Worm (Caenorhabditis elegans) whole organism, L4 larva: ENCODE data around the gene srsx-14.

Experiments used
- F37D6.2 ChIP-seq: sonication (generic microtip); optimal IDR thresholded peaks from 2 replicates; lab custom pipeline; 2016; ENCODE audit warnings: mild to moderate bottlenecking, missing genetic modification characterization, missing compliant biosample characterization
- F49E8.2 ChIP-seq: sonication (generic microtip); optimal IDR thresholded peaks from 2 replicates; lab custom pipeline; 2016; ENCODE audit warnings: missing compliant biosample characterization, mild to moderate bottlenecking, missing genetic modification characterization, borderline replicate concordance
- T20F7.1 ChIP-seq: fragments of 200-800 bp; sonication (Bioruptor generic); optimal IDR thresholded peaks from 2 replicates; lab custom pipeline; 2018; ENCODE audit warnings: mild to moderate bottlenecking, missing genetic modification characterization, missing compliant biosample characterization
- T26A8.4 ChIP-seq: fragments of 200-800 bp; sonication (Bioruptor generic); IDR thresholded peaks from 2 replicates; pipeline ENCODE4 v1.3.6; 2022; ENCODE audit warnings: missing genetic modification characterization, missing compliant biosample characterization
- Y105C5A.15 ChIP-seq: fragments of 200-800 bp; sonication (Bioruptor generic); IDR thresholded peaks from 2 replicates; pipeline ENCODE4 v1.3.6; 2022; ENCODE audit warnings: missing genetic modification characterization, missing compliant biosample characterization
- Y5F2A.4 ChIP-seq: fragments of 200-800 bp; sonication (Bioruptor generic); optimal IDR thresholded peaks from 2 replicates; lab custom pipeline; 2018; ENCODE audit warnings: mild to moderate bottlenecking, missing genetic modification characterization, missing compliant biosample characterization
- Y75B8A.6 ChIP-seq: fragments of 200-800 bp; sonication (Bioruptor generic); IDR thresholded peaks from 2 replicates; pipeline ENCODE4 v1.3.6; 2022; ENCODE audit warnings: missing genetic modification reagents, missing genetic modification characterization, missing compliant biosample characterization
- ZK546.5 ChIP-seq, 2 experiments: sonication (generic microtip); optimal IDR thresholded peaks; 2 replicates each; lab custom pipeline; 2017; ENCODE audit warnings: missing biosample characterization in 2 of 2, missing genetic modification characterization in 2 of 2
- aly-2 ChIP-seq: sonication (generic microtip); optimal IDR thresholded peaks from 2 replicates; lab custom pipeline; 2018; ENCODE audit warnings: missing biosample characterization, missing genetic modification characterization
- ceh-20 ChIP-seq: fragments of 200-800 bp; sonication (Bioruptor generic); IDR thresholded peaks from 2 replicates; pipeline ENCODE4 v1.3.6; 2022; ENCODE audit warnings: missing genetic modification reagents, missing genetic modification characterization, missing compliant biosample characterization
- ceh-32 ChIP-seq: sonication (generic microtip); optimal IDR thresholded peaks from 2 replicates; lab custom pipeline; 2016; ENCODE audit warnings: mild to moderate bottlenecking, missing genetic modification characterization, missing compliant biosample characterization; ENCODE audit not compliant: poor library complexity
- ces-1 ChIP-seq: fragments of 150-350 bp; sonication (generic microtip); optimal IDR thresholded peaks from 4 replicates; lab custom pipeline; 2014; ENCODE audit warnings: missing biosample characterization, missing genetic modification reagents, missing genetic modification characterization
- ctbp-1 ChIP-seq: fragments of 200-800 bp; sonication (Bioruptor generic); IDR thresholded peaks from 2 replicates; pipeline ENCODE4 v1.3.6; 2022; ENCODE audit warnings: missing genetic modification reagents, missing genetic modification characterization, missing compliant biosample characterization
- daf-16 ChIP-seq, 3 experiments: sonication (generic microtip); optimal IDR thresholded peaks; 2 replicates each; lab custom pipeline; 2016 to 2017; ENCODE audit warnings: missing genetic modification characterization in 3 of 3, missing genetic modification reagents in 3 of 3, mild to moderate bottlenecking in 2 of 3, missing compliant biosample characterization in 2 of 3, missing biosample characterization in 1 of 3, moderate library complexity in 1 of 3
- daf-19 ChIP-seq: fragments of 200-800 bp; sonication (Bioruptor generic); conservative IDR thresholded peaks from 2 replicates; pipeline ENCODE4 v1.3.6; 2022; ENCODE audit warnings: missing genetic modification characterization, missing compliant biosample characterization
- dmd-6 ChIP-seq: fragments of 200-800 bp; sonication (Bioruptor generic); IDR thresholded peaks from 2 replicates; pipeline ENCODE4 v1.3.6; 2022; ENCODE audit warnings: missing genetic modification reagents, missing genetic modification characterization, missing compliant biosample characterization
- dmd-8 ChIP-seq: fragments of 200-800 bp; sonication (Bioruptor generic); IDR thresholded peaks from 2 replicates; pipeline ENCODE4 v1.3.6; 2022; ENCODE audit warnings: missing genetic modification characterization, missing compliant biosample characterization
- dmd-9 ChIP-seq: fragments of 200-800 bp; sonication (Bioruptor generic); IDR thresholded peaks from 2 replicates; pipeline ENCODE4 v1.3.6; 2022; ENCODE audit warnings: missing genetic modification reagents, missing genetic modification characterization, missing compliant biosample characterization
- egl-43 ChIP-seq: fragments of 200-800 bp; sonication (Bioruptor generic); IDR thresholded peaks from 2 replicates; pipeline ENCODE4 v1.3.6; 2022; ENCODE audit warnings: missing genetic modification reagents, missing genetic modification characterization, missing compliant biosample characterization
- hmg-1.1 ChIP-seq: fragments of 200-800 bp; sonication (Bioruptor generic); IDR thresholded peaks from 2 replicates; pipeline ENCODE4 v1.3.6; 2022; ENCODE audit warnings: missing genetic modification reagents, missing genetic modification characterization, missing compliant biosample characterization
- lin-13 ChIP-seq: fragments of 150-350 bp; optimal IDR thresholded peaks from 2 replicates; lab custom pipeline; 2014; ENCODE audit warnings: missing biosample characterization, missing genetic modification reagents, missing genetic modification characterization
- lin-15B ChIP-seq: fragments of 150-350 bp; sonication (generic microtip); optimal IDR thresholded peaks from 3 replicates; lab custom pipeline; 2014; ENCODE audit warnings: missing biosample characterization, missing genetic modification characterization
- lin-29 ChIP-seq: fragments of 200-800 bp; sonication (Bioruptor generic); IDR thresholded peaks from 2 replicates; pipeline ENCODE4 v1.3.6; 2022; ENCODE audit warnings: missing genetic modification reagents, missing genetic modification characterization, missing compliant biosample characterization
- lsy-2 ChIP-seq, 2 experiments: fragments of 150-350 bp in 1 of 2; sonication (generic microtip) in 1 of 2; optimal IDR thresholded peaks; 2 replicates each; lab custom pipeline; 2014 to 2017; ENCODE audit warnings: missing biosample characterization in 2 of 2, missing genetic modification characterization in 2 of 2
- mxl-2 ChIP-seq: fragments of 200-800 bp; sonication (Bioruptor generic); conservative IDR thresholded peaks from 2 replicates; pipeline ENCODE4 v1.3.6; 2022; ENCODE audit warnings: missing genetic modification reagents, missing genetic modification characterization, missing compliant biosample characterization
- nhr-10 ChIP-seq: fragments of 150-350 bp; optimal IDR thresholded peaks from 2 replicates; lab custom pipeline; 2014; ENCODE audit warnings: missing biosample characterization, missing genetic modification characterization
- nhr-102 ChIP-seq: sonication (generic microtip); optimal IDR thresholded peaks from 2 replicates; lab custom pipeline; 2016; ENCODE audit warnings: mild to moderate bottlenecking, missing genetic modification characterization, moderate library complexity, missing compliant biosample characterization
- nhr-237 ChIP-seq: sonication (generic microtip); optimal IDR thresholded peaks from 2 replicates; lab custom pipeline; 2017; ENCODE audit warnings: missing biosample characterization, missing genetic modification characterization
- nhr-28 ChIP-seq: fragments of 150-350 bp; optimal IDR thresholded peaks from 2 replicates; lab custom pipeline; 2014; ENCODE audit warnings: missing biosample characterization, missing genetic modification characterization
- nhr-42 ChIP-seq: fragments of 200-800 bp; sonication (Bioruptor generic); IDR thresholded peaks from 2 replicates; pipeline ENCODE4 v1.3.6; 2022; ENCODE audit warnings: missing genetic modification characterization, missing compliant biosample characterization
- nhr-77 ChIP-seq: fragments of 150-350 bp; optimal IDR thresholded peaks from 2 replicates; lab custom pipeline; 2014; ENCODE audit warnings: missing biosample characterization, missing genetic modification characterization
- pqm-1 ChIP-seq: sonication (generic microtip); optimal IDR thresholded peaks from 2 replicates; lab custom pipeline; 2017; ENCODE audit warnings: missing biosample characterization, missing genetic modification characterization
- rbr-2 ChIP-seq: sonication (generic microtip); optimal IDR thresholded peaks from 2 replicates; lab custom pipeline; 2016; ENCODE audit warnings: missing genotype, missing genetic modification characterization, missing compliant biosample characterization
- sdz-12 ChIP-seq: fragments of 200-800 bp; sonication (Bioruptor generic); optimal IDR thresholded peaks from 2 replicates; lab custom pipeline; 2018; ENCODE audit warnings: mild to moderate bottlenecking, missing genetic modification characterization, missing compliant biosample characterization
- set-16 ChIP-seq: fragments of 200-800 bp; sonication (Bioruptor generic); IDR thresholded peaks from 2 replicates; pipeline ENCODE4 v1.3.6; 2022; ENCODE audit warnings: missing genetic modification reagents, missing genetic modification characterization, missing compliant biosample characterization
- spr-1 ChIP-seq: sonication (generic microtip); optimal IDR thresholded peaks from 2 replicates; lab custom pipeline; 2016; ENCODE audit warnings: mild to moderate bottlenecking, missing genetic modification characterization, missing compliant biosample characterization
- tag-97 ChIP-seq: fragments of 200-800 bp; sonication (Bioruptor generic); IDR thresholded peaks from 2 replicates; pipeline ENCODE4 v1.3.6; 2022; ENCODE audit warnings: missing genetic modification characterization, missing compliant biosample characterization
- tra-1 ChIP-seq: fragments of 200-800 bp; sonication (Bioruptor generic); IDR thresholded peaks from 2 replicates; pipeline ENCODE4 v1.3.6; 2022; ENCODE audit warnings: missing genetic modification reagents, missing genetic modification characterization, missing compliant biosample characterization
- unc-62 ChIP-seq, 3 experiments: fragments of 150-350 bp in 1 of 3; sonication (generic microtip); optimal IDR thresholded peaks in 2 of 3; peaks in 1 of 3; 1 replicate in 1 of 3; 2 replicates in 2 of 3; lab custom pipeline; 2014 to 2017; ENCODE audit warnings: missing biosample characterization in 3 of 3, missing genetic modification characterization in 3 of 3, missing genetic modification reagents in 3 of 3, missing genotype in 1 of 3
- zag-1 ChIP-seq: fragments of 150-350 bp; optimal IDR thresholded peaks from 2 replicates; lab custom pipeline; 2014; ENCODE audit warnings: missing biosample characterization, missing genetic modification characterization
- zip-2 ChIP-seq: fragments of 150-350 bp; optimal IDR thresholded peaks from 2 replicates; lab custom pipeline; 2014; ENCODE audit warnings: missing biosample characterization, missing genetic modification characterization
- ztf-11 ChIP-seq: fragments of 150-350 bp; optimal IDR thresholded peaks from 2 replicates; lab custom pipeline; 2014; ENCODE audit warnings: missing biosample characterization, missing genetic modification characterization

The srsx-14 gene

ce11 chrIV:5635551-5635950, 8.6 kb upstream of the srsx-14 start, which contains the start of gene srd-13:
Gene srd-13 (minus strand): TSS chrIV:5635651.
- TF ChIP-seq ceh-20 (GFP tag; lab: Robert Waterston, UW) (no peak), nhr-237 (tag; lab: Kevin White, UChicago) (no peak), dmd-8 (no peak), aly-2 (tag; lab: Kevin White, UChicago) (no peak)

- TF ChIP-seq unc-62 (GFP tag; optimal IDR thresholded peaks at IDR 0.05 in 1 of 2; lab: Kevin White, UChicago), result peak in 1 of 2 experiments; percentile 96
- no peak for TF ChIP-seq unc-62 (tag; optimal IDR thresholded peaks at IDR 0.05; lab: Kevin White, UChicago)
- TF ChIP-seq hmg-1.1 (GFP tag; lab: Robert Waterston, UW), result no peak
Observed at ce11 chrIV:5632536-5632935, 5.6 kb upstream of the srsx-14 start.

- no peak for TF ChIP-seq ZK546.5 (tag; optimal IDR thresholded peaks at IDR 0.05; lab: Kevin White, UChicago)
- TF ChIP-seq lsy-2 (tag; optimal IDR thresholded peaks at IDR 0.05; lab: Kevin White, UChicago), result no peak
- TF ChIP-seq Y75B8A.6 (GFP tag; lab: Robert Waterston, UW), result no peak
- no peak for TF ChIP-seq tag-97 (GFP tag; lab: Robert Waterston, UW)
- no peak for TF ChIP-seq Y105C5A.15 (GFP tag; lab: Robert Waterston, UW)
- TF ChIP-seq nhr-237 (tag; lab: Kevin White, UChicago), result no peak
- TF ChIP-seq aly-2 (tag; lab: Kevin White, UChicago), result no peak
- no peak for TF ChIP-seq daf-19 (GFP tag; lab: Robert Waterston, UW)
- no peak for TF ChIP-seq spr-1 (tag; lab: Kevin White, UChicago)
- TF ChIP-seq rbr-2, result no peak
- TF ChIP-seq lin-15B, result no peak
- no peak for TF ChIP-seq pqm-1 (tag; lab: Kevin White, UChicago)
- TF ChIP-seq nhr-42 (GFP tag; lab: Robert Waterston, UW), result no peak
- no peak for TF ChIP-seq egl-43 (GFP tag; lab: Robert Waterston, UW)
- TF ChIP-seq dmd-6 (GFP tag; lab: Robert Waterston, UW), result no peak
- TF ChIP-seq dmd-9, result no peak
- TF ChIP-seq nhr-77 (tag; lab: Kevin White, UChicago), result no peak
- no peak for TF ChIP-seq Y5F2A.4 (GFP tag; lab: Kevin White, UChicago)
- TF ChIP-seq F49E8.2 (tag; lab: Kevin White, UChicago), result no peak
Observed at ce11 chrIV:5631628-5632027, 4.7 kb upstream of the srsx-14 start, which contains the start of gene ttbk-8.2. Gene ttbk-8.2 (plus strand): TSS chrIV:5631928.

- TF ChIP-seq lin-29 (no peak), set-16 (GFP tag; lab: Robert Waterston, UW) (no peak), nhr-102 (tag; lab: Kevin White, UChicago) (no peak), dmd-9 (no peak)
Observed at ce11 chrIV:5630156-5630555, 3.2 kb upstream of the srsx-14 start, which contains the start of gene srd-12. Gene srd-12 (minus strand): TSS chrIV:5630256.

ce11 chrIV:5623718-5624117, 3.2 kb downstream of the srsx-14 start, which contains the start of gene srsx-15:
Gene srsx-15 (minus strand): TSS chrIV:5623818.
- TF ChIP-seq zip-2 (tag; lab: Kevin White, UChicago), result no peak
- no peak for TF ChIP-seq ceh-32 (tag; lab: Kevin White, UChicago)
- no peak for TF ChIP-seq lsy-2 (tag; optimal IDR thresholded peaks at IDR 0.05; lab: Kevin White, UChicago)
- no peak for TF ChIP-seq sdz-12 (GFP tag; lab: Kevin White, UChicago)
- TF ChIP-seq, all 104 proteins: peak for 0

ce11 chrIV:5619643-5620042, 7.3 kb downstream of the srsx-14 start, which contains the start of gene srsx-16:
Gene srsx-16 (minus strand): TSS chrIV:5619743.
- no peak for TF ChIP-seq rbr-2
- TF ChIP-seq nhr-28 (tag; lab: Kevin White, UChicago), result no peak
- no peak for TF ChIP-seq ctbp-1 (GFP tag; lab: Robert Waterston, UW)
- TF ChIP-seq ces-1 (GFP tag; lab: Kevin White, UChicago), result no peak
- no peak for TF ChIP-seq zag-1 (tag; lab: Kevin White, UChicago)
- TF ChIP-seq F37D6.2, result no peak
- TF ChIP-seq daf-16 (GFP tag; optimal IDR thresholded peaks at IDR 0.05; lab: Kevin White, UChicago), result no peak
- TF ChIP-seq daf-16 (tag; optimal IDR thresholded peaks at IDR 0.05; lab: Kevin White, UChicago), result no peak
- TF ChIP-seq ztf-11, result no peak
- no peak for TF ChIP-seq mxl-2 (GFP tag; lab: Robert Waterston, UW)
- TF ChIP-seq T20F7.1 (GFP tag; lab: Kevin White, UChicago), result no peak
- no peak for TF ChIP-seq egl-43 (GFP tag; lab: Robert Waterston, UW)
- TF ChIP-seq tra-1 (GFP tag; lab: Robert Waterston, UW), result no peak
- TF ChIP-seq T26A8.4, result no peak
- TF ChIP-seq nhr-10 (tag; lab: Kevin White, UChicago), result no peak
- TF ChIP-seq lin-15B, result no peak
- no peak for TF ChIP-seq lin-13 (GFP tag; lab: Kevin White, UChicago)
